Worm (Caenorhabditis elegans): ENCODE data around the gene nhr-248.

nhr-248 gene

ce11 chrV:17079795-17080194, 24.6 kb downstream of the nhr-248 start, which contains the start of gene srw-20:
Gene srw-20, minus strand, starts transcription at chrV:17079895.
- no peak for TF ChIP-seq unc-30 (tag; optimal IDR thresholded peaks at IDR 0.05)
- TF ChIP-seq ceh-82 (tag; optimal IDR thresholded peaks at IDR 0.05): no peak
- no peak for TF ChIP-seq ztf-4 (tag; optimal IDR thresholded peaks at IDR 0.05)
- no peak for TF ChIP-seq nhr-47 (tag; optimal IDR thresholded peaks at IDR 0.05)
- TF ChIP-seq irx-1 (tag; optimal IDR thresholded peaks at IDR 0.05): no peak
- no peak for TF ChIP-seq unc-130 (tag; optimal IDR thresholded peaks at IDR 0.05)
- no peak for TF ChIP-seq ceh-8 (GFP tag; optimal IDR thresholded peaks at IDR 0.05)
- no peak for TF ChIP-seq lir-3 (tag; optimal IDR thresholded peaks at IDR 0.05; ENCODE audit: poor library complexity)
- TF ChIP-seq ceh-90 (tag; optimal IDR thresholded peaks at IDR 0.05): no peak
- no peak for TF ChIP-seq nhr-11 (tag; optimal IDR thresholded peaks at IDR 0.05)
- TF ChIP-seq vab-15 (tag; optimal IDR thresholded peaks at IDR 0.05): no peak
- no peak for TF ChIP-seq aha-1 (tag; optimal IDR thresholded peaks at IDR 0.05)
- no peak for TF ChIP-seq ama-1 (optimal IDR thresholded peaks at IDR 0.05)
- TF ChIP-seq nhr-84 (tag; optimal IDR thresholded peaks at IDR 0.05): no peak

- TF ChIP-seq vab-15 (tag; optimal IDR thresholded peaks at IDR 0.05) (no peak), C04F5.9 (tag; optimal IDR thresholded peaks at IDR 0.05) (no peak), ceh-63 (GFP tag; optimal IDR thresholded peaks at IDR 0.05) (no peak), irx-1 (tag; optimal IDR thresholded peaks at IDR 0.05) (no peak), nhr-11 (tag; optimal IDR thresholded peaks at IDR 0.05) (no peak), sup-37 (GFP tag; optimal IDR thresholded peaks at IDR 0.05) (no peak), pax-3 (tag; optimal IDR thresholded peaks at IDR 0.05) (no peak), aly-2 (tag; optimal IDR thresholded peaks at IDR 0.05) (no peak), fkh-8 (tag; optimal IDR thresholded peaks at IDR 0.05) (no peak), snpc-4 (tag; optimal IDR thresholded peaks at IDR 0.05) (no peak), mef-2 (tag; optimal IDR thresholded peaks at IDR 0.05) (no peak), dpl-1 (GFP tag; optimal IDR thresholded peaks at IDR 0.05) (no peak), nhr-90 (tag; optimal IDR thresholded peaks at IDR 0.05; ENCODE audit: poor library complexity) (no peak), pag-3 (tag; optimal IDR thresholded peaks at IDR 0.05; ENCODE audit: borderline replicate concordance, insufficient read depth) (no peak)
These were observed 26.5 kb downstream of the nhr-248 start, which contains the start of gene T05E12.3 for ce11 chrV:17077889-17078288. Gene T05E12.3, minus strand, starts transcription at chrV:17077989.

ce11 chrV:17075900-17076299, 28.5 kb downstream of the nhr-248 start, which contains the start of gene str-125:
Gene str-125, minus strand, starts transcription at chrV:17076000.
- TF ChIP-seq lin-35 (GFP tag; optimal IDR thresholded peaks at IDR 0.05): no peak
- TF ChIP-seq xbp-1 (tag; optimal IDR thresholded peaks at IDR 0.05): no peak
- TF ChIP-seq tbx-2 (tag; optimal IDR thresholded peaks at IDR 0.05): no peak

ce11 chrV:17071578-17071977, 32.8 kb downstream of the nhr-248 start, which contains the start of gene srbc-14:
Gene srbc-14, minus strand, starts transcription at chrV:17071678.
- no peak for TF ChIP-seq egl-13 (tag; optimal IDR thresholded peaks at IDR 0.05)
- no peak for TF ChIP-seq xbp-1 (tag; optimal IDR thresholded peaks at IDR 0.05)
- no peak for TF ChIP-seq hlh-17 (GFP tag; optimal IDR thresholded peaks at IDR 0.05; ENCODE audit: borderline replicate concordance)
- no peak for TF ChIP-seq aly-2 (tag; optimal IDR thresholded peaks at IDR 0.05)
- TF ChIP-seq mdl-1 (tag; optimal IDR thresholded peaks at IDR 0.05): no peak
- no peak for TF ChIP-seq nhr-90 (tag; optimal IDR thresholded peaks at IDR 0.05; ENCODE audit: poor library complexity)
- no peak for TF ChIP-seq nhr-85 (tag)
- no peak for TF ChIP-seq F16B12.6 (tag; optimal IDR thresholded peaks at IDR 0.05)
- TF ChIP-seq Y116A8C.19 (tag; optimal IDR thresholded peaks at IDR 0.05; ENCODE audit: borderline replicate concordance): no peak
- TF ChIP-seq C16A3.4 (tag; optimal IDR thresholded peaks at IDR 0.05): no peak
- no peak for TF ChIP-seq aha-1 (tag; optimal IDR thresholded peaks at IDR 0.05)

- TF ChIP-seq blmp-1 (tag; optimal IDR thresholded peaks at IDR 0.05) (no peak), efl-1 (optimal IDR thresholded peaks at IDR 0.05) (no peak), efl-1 (GFP tag; optimal IDR thresholded peaks at IDR 0.05 in 1 of 2) (peak in 1 of 2 experiments; percentile 65)
These were observed 35.6 kb downstream of the nhr-248 start, which contains the start of gene T05E12.8 for ce11 chrV:17068839-17069238. Gene T05E12.8, plus strand, starts transcription at chrV:17069139.
